Worm (Caenorhabditis elegans): Measurements from ENCODE around the gene ten-1.

The ten-1 gene

ce11 chrIII:6803107-6803506 is 17.6 kb upstream of the ten-1 start:
- no peak for TF ChIP-seq tbx-8 (GFP tag; optimal IDR thresholded peaks at IDR 0.05)
- TF ChIP-seq ceh-39 (tag; optimal IDR thresholded peaks at IDR 0.05), result no peak
- no peak for TF ChIP-seq ztf-11 (tag; optimal IDR thresholded peaks at IDR 0.05)
- TF ChIP-seq lin-13 (tag; optimal IDR thresholded peaks at IDR 0.05), result no peak

DNA sequence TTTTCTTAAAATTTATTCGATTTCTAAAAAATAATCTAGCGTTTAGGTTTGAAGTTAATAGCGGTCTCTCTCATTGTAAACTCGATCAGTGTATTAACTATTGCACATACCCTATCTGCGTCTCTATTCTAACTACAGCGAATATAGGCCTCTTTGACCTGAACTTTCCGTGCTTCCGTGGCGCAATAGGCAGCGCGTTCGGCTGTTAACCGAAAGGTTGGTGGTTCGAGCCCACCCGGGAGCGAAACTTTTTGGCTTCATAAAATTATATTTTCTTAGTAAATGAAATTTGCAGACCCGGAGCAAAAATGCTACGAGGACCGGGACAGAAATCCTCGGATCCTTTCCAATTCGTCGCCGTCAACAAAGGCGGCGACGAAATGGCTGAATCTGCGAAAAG is 15.3 kb upstream of the ten-1 start:
- TF ChIP-seq ham-2 (GFP tag; optimal IDR thresholded peaks at IDR 0.05) (peak; percentile 40), hlh-1 (tag; optimal IDR thresholded peaks at IDR 0.05) (no peak), nhr-28 (tag; optimal IDR thresholded peaks at IDR 0.05) (no peak), ceh-83 (GFP tag; optimal IDR thresholded peaks at IDR 0.05) (peak; percentile 61), cnd-1 (tag; optimal IDR thresholded peaks at IDR 0.05) (peak; percentile 45), drap-1 (GFP tag; optimal IDR thresholded peaks at IDR 0.05) (peak; percentile 55), unc-120 (tag; optimal IDR thresholded peaks at IDR 0.05; ENCODE audit: poor library complexity, severe bottlenecking) (peak; percentile 27), snpc-4 (tag; optimal IDR thresholded peaks at IDR 0.05) (no peak), mab-5 (tag; optimal IDR thresholded peaks at IDR 0.05) (no peak), nhr-12 (tag; optimal IDR thresholded peaks at IDR 0.05) (no peak), flh-1 (GFP tag; optimal IDR thresholded peaks at IDR 0.05) (no peak), bed-3 (GFP tag; optimal IDR thresholded peaks at IDR 0.05) (peak; percentile 53), unc-39 (tag; optimal IDR thresholded peaks at IDR 0.05) (no peak), elt-3 (tag; optimal IDR thresholded peaks at IDR 0.05) (no peak), sptf-1 (tag; optimal IDR thresholded peaks at IDR 0.05) (peak; percentile 76), mls-2 (tag; optimal IDR thresholded peaks at IDR 0.05) (peak; percentile 52), ceh-43 (GFP tag; optimal IDR thresholded peaks at IDR 0.05) (peak; percentile 33), M03D4.4 (tag; optimal IDR thresholded peaks at IDR 0.05) (peak; percentile 69), tbx-8 (GFP tag; optimal IDR thresholded peaks at IDR 0.05) (peak; percentile 29), unc-62 (GFP tag; optimal IDR thresholded peaks at IDR 0.05) (no peak), zip-8 (tag; optimal IDR thresholded peaks at IDR 0.05) (no peak), lin-32 (GFP tag; optimal IDR thresholded peaks at IDR 0.05) (peak; percentile 21), sem-2 (GFP tag; optimal IDR thresholded peaks at IDR 0.05) (peak; percentile 53)

ce11 chrIII:6816930-6817329 is 3.8 kb upstream of the ten-1 start, which contains the start of gene F28F5.4:
TSS of gene F28F5.4 (minus strand) at chrIII:6817033.
- TF ChIP-seq nhr-237 (tag; optimal IDR thresholded peaks at IDR 0.05), result no peak
- no peak for TF ChIP-seq sem-2 (GFP tag; optimal IDR thresholded peaks at IDR 0.05)
- TF ChIP-seq nhr-2 (tag; optimal IDR thresholded peaks at IDR 0.05), result no peak
- TF ChIP-seq blmp-1 (tag; optimal IDR thresholded peaks at IDR 0.05), result no peak
- TF ChIP-seq cnd-1 (tag; optimal IDR thresholded peaks at IDR 0.05), result no peak
- no peak for TF ChIP-seq mls-2 (tag; optimal IDR thresholded peaks at IDR 0.05)
- TF ChIP-seq nhr-76 (tag; optimal IDR thresholded peaks at IDR 0.05), result no peak
- no peak for TF ChIP-seq unc-39 (tag; optimal IDR thresholded peaks at IDR 0.05)
- no peak for TF ChIP-seq drap-1 (GFP tag; optimal IDR thresholded peaks at IDR 0.05)
- TF ChIP-seq hlh-1 (tag; optimal IDR thresholded peaks at IDR 0.05), result no peak
- no peak for TF ChIP-seq M03D4.4 (tag; optimal IDR thresholded peaks at IDR 0.05)
- no peak for TF ChIP-seq unc-62 (GFP tag; optimal IDR thresholded peaks at IDR 0.05)
- no peak for TF ChIP-seq ztf-11 (tag; optimal IDR thresholded peaks at IDR 0.05)
- no peak for TF ChIP-seq mep-1 (tag; optimal IDR thresholded peaks at IDR 0.05)

DNA sequence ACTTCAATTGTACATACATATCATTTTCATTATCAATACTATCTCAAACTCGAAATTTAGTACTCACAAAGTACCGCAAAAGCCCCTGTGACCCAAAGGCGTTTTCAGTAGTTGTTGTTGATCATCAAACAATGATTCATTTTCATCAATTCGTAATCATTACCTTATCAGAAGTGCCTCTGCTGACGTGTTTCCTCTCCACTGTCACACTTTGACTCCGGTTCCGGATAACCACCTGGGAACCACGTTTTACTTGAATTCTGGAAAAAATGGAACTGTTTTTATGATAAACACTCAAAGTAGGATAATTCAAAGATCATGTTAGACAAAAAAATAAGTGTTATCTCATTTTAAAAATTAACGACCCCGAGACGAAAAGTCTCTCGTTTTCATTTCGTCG is 2.7 kb upstream of the ten-1 start:
- TF ChIP-seq ceh-39 (tag; optimal IDR thresholded peaks at IDR 0.05) (no peak), hlh-1 (tag; optimal IDR thresholded peaks at IDR 0.05) (no peak), nhr-237 (tag; optimal IDR thresholded peaks at IDR 0.05) (no peak), drap-1 (GFP tag; optimal IDR thresholded peaks at IDR 0.05) (no peak), sptf-1 (tag; optimal IDR thresholded peaks at IDR 0.05) (no peak), mab-5 (tag; optimal IDR thresholded peaks at IDR 0.05) (no peak), blmp-1 (tag; optimal IDR thresholded peaks at IDR 0.05) (no peak), lsy-2 (tag; optimal IDR thresholded peaks at IDR 0.05) (no peak), ces-1 (GFP tag; optimal IDR thresholded peaks at IDR 0.05) (no peak)

- TF ChIP-seq mep-1 (tag; optimal IDR thresholded peaks at IDR 0.05), result no peak
Observed at ce11 chrIII:6819322-6819901, 1.3 kb upstream of the ten-1 start, which contains the start of gene F28F5.6. TSS of gene F28F5.6 (minus strand) at chrIII:6819372.
